Worm (Caenorhabditis elegans) whole organism, young adult: Measurements from ENCODE around the gene fbxa-95.

Experiments used
- B0019.2 ChIP-seq: fragments of 200-800 bp; sonication (Bioruptor generic); conservative IDR thresholded peaks from 2 replicates; pipeline ENCODE4 v1.3.6; 2022; ENCODE audit warnings: missing genetic modification reagents, missing genetic modification characterization, missing compliant biosample characterization
- B0336.3 ChIP-seq: fragments of 200-800 bp; sonication (Bioruptor generic); IDR thresholded peaks from 2 replicates; pipeline ENCODE4 v1.3.6; 2022; ENCODE audit warnings: missing genetic modification characterization, missing compliant biosample characterization
- C06A6.2 ChIP-seq: fragments of 200-800 bp; sonication (Bioruptor generic); conservative IDR thresholded peaks from 2 replicates; pipeline ENCODE4 v1.3.6; 2022; ENCODE audit warnings: missing genetic modification characterization, missing compliant biosample characterization
- C17E4.6 ChIP-seq: fragments of 200-800 bp; sonication (Bioruptor generic); IDR thresholded peaks from 2 replicates; pipeline ENCODE4 v1.3.6; 2022; ENCODE audit warnings: missing genetic modification reagents, missing genetic modification characterization, missing compliant biosample characterization
- D2030.7 ChIP-seq: fragments of 200-800 bp; sonication (Bioruptor generic); IDR thresholded peaks from 2 replicates; pipeline ENCODE4 v1.3.6; 2022; ENCODE audit warnings: missing genetic modification reagents, missing genetic modification characterization, missing compliant biosample characterization
- F10E7.11 ChIP-seq: sonication (generic microtip); optimal IDR thresholded peaks from 2 replicates; lab custom pipeline; 2017; ENCODE audit warnings: mild to moderate bottlenecking, missing genetic modification characterization, moderate library complexity, missing compliant biosample characterization
- F22D6.2 ChIP-seq: sonication (generic microtip); optimal IDR thresholded peaks from 2 replicates; lab custom pipeline; 2016; ENCODE audit warnings: mild to moderate bottlenecking, missing genetic modification characterization, missing compliant biosample characterization
- F37B4.10 ChIP-seq: fragments of 200-800 bp; sonication (Bioruptor generic); IDR thresholded peaks from 2 replicates; pipeline ENCODE4 v1.3.6; 2022; ENCODE audit warnings: missing genetic modification characterization, missing compliant biosample characterization
- F57A8.1 ChIP-seq: fragments of 200-800 bp; sonication (Bioruptor generic); optimal IDR thresholded peaks from 2 replicates; lab custom pipeline; 2018; ENCODE audit warnings: mild to moderate bottlenecking, missing genetic modification characterization, moderate library complexity, missing compliant biosample characterization
- K11D2.4 ChIP-seq: fragments of 200-800 bp; sonication (Bioruptor generic); IDR thresholded peaks from 2 replicates; pipeline ENCODE4 v1.3.6; 2022; ENCODE audit warnings: missing genetic modification reagents, missing genetic modification characterization, missing compliant biosample characterization
- K12H6.12 ChIP-seq: fragments of 200-800 bp; sonication (Bioruptor generic); optimal IDR thresholded peaks from 2 replicates; lab custom pipeline; 2018; ENCODE audit warnings: mild to moderate bottlenecking, missing genetic modification characterization, missing compliant biosample characterization
- T07F8.4 ChIP-seq: sonication (generic microtip); optimal IDR thresholded peaks from 2 replicates; lab custom pipeline; 2016; ENCODE audit warnings: mild to moderate bottlenecking, missing genetic modification characterization, moderate library complexity, missing compliant biosample characterization
- Y53F4B.3 ChIP-seq: fragments of 200-800 bp; sonication (Bioruptor generic); IDR thresholded peaks from 2 replicates; pipeline ENCODE4 v1.3.6; 2022; ENCODE audit warnings: missing genetic modification reagents, missing genetic modification characterization, missing compliant biosample characterization
- Y53G8AR.9 ChIP-seq: fragments of 200-800 bp; sonication (Bioruptor generic); conservative IDR thresholded peaks from 2 replicates; pipeline ENCODE4 v1.3.6; 2022; ENCODE audit warnings: missing genetic modification reagents, missing genetic modification characterization, missing compliant biosample characterization
- Y56A3A.18 ChIP-seq: fragments of 200-800 bp; sonication (Bioruptor generic); IDR thresholded peaks from 2 replicates; pipeline ENCODE4 v1.3.6; 2022; ENCODE audit warnings: missing genetic modification reagents, missing genetic modification characterization, missing compliant biosample characterization
- Y67H2A.10 ChIP-seq: fragments of 200-800 bp; sonication (Bioruptor generic); conservative IDR thresholded peaks from 2 replicates; pipeline ENCODE4 v1.3.6; 2022; ENCODE audit warnings: missing genetic modification reagents, missing genetic modification characterization, missing compliant biosample characterization
- ZK185.1 ChIP-seq: sonication (generic microtip); optimal IDR thresholded peaks from 2 replicates; lab custom pipeline; 2016; ENCODE audit warnings: mild to moderate bottlenecking, missing genetic modification characterization, missing compliant biosample characterization; ENCODE audit not compliant: poor library complexity, severe bottlenecking
- aptf-2 ChIP-seq: fragments of 200-800 bp; sonication (Bioruptor generic); conservative IDR thresholded peaks from 2 replicates; pipeline ENCODE4 v1.3.6; 2022; ENCODE audit warnings: missing genetic modification reagents, missing genetic modification characterization, missing compliant biosample characterization
- athp-1 ChIP-seq: sonication (generic microtip); optimal IDR thresholded peaks from 2 replicates; lab custom pipeline; 2017; ENCODE audit warnings: mild to moderate bottlenecking, missing genetic modification characterization, missing compliant biosample characterization
- attf-3 ChIP-seq: fragments of 200-800 bp; sonication (Bioruptor generic); conservative IDR thresholded peaks from 2 replicates; pipeline ENCODE4 v1.3.6; 2022; ENCODE audit warnings: missing genetic modification reagents, missing genetic modification characterization, missing compliant biosample characterization
- cebp-1 ChIP-seq, 2 experiments: fragments of 200-800 bp in 1 of 2; sonication (Bioruptor generic) in 1 of 2; sonication (generic microtip) in 1 of 2; IDR thresholded peaks in 1 of 2; optimal IDR thresholded peaks in 1 of 2; 2 replicates each; pipeline versions ENCODE4 v1.3.6 to Lab custom; 2017 to 2022; ENCODE audit warnings: missing compliant biosample characterization in 2 of 2, missing genetic modification characterization in 2 of 2, mild to moderate bottlenecking in 1 of 2, missing genetic modification reagents in 1 of 2, moderate library complexity in 1 of 2
- ceh-40 ChIP-seq: fragments of 200-800 bp; sonication (Bioruptor generic); IDR thresholded peaks from 2 replicates; pipeline ENCODE4 v1.3.6; 2022; ENCODE audit warnings: missing genetic modification characterization, missing compliant biosample characterization
- ceh-79 ChIP-seq: sonication (generic microtip); optimal IDR thresholded peaks from 2 replicates; lab custom pipeline; 2017; ENCODE audit warnings: mild to moderate bottlenecking, missing genetic modification characterization, missing compliant biosample characterization
- ceh-91 ChIP-seq: fragments of 200-800 bp; sonication (Bioruptor generic); IDR thresholded peaks from 2 replicates; pipeline ENCODE4 v1.3.6; 2022; ENCODE audit warnings: missing genetic modification reagents, missing genetic modification characterization, missing compliant biosample characterization
- chd-7 ChIP-seq: sonication (generic microtip); optimal IDR thresholded peaks from 2 replicates; lab custom pipeline; 2016; ENCODE audit warnings: mild to moderate bottlenecking, missing genetic modification characterization, moderate library complexity, missing compliant biosample characterization
- die-1 ChIP-seq: sonication (generic microtip); optimal IDR thresholded peaks from 2 replicates; lab custom pipeline; 2016; ENCODE audit warnings: missing genotype, mild to moderate bottlenecking, missing genetic modification characterization, missing compliant biosample characterization
- egl-18 ChIP-seq: fragments of 200-800 bp; sonication (Bioruptor generic); IDR thresholded peaks from 2 replicates; pipeline ENCODE4 v1.3.6; 2022; ENCODE audit warnings: missing genetic modification reagents, missing genetic modification characterization, missing compliant biosample characterization
- egl-44 ChIP-seq: fragments of 200-800 bp; sonication (Bioruptor generic); IDR thresholded peaks from 2 replicates; pipeline ENCODE4 v1.3.6; 2022; ENCODE audit warnings: missing genetic modification reagents, missing genetic modification characterization, missing compliant biosample characterization
- gei-17 ChIP-seq: fragments of 200-800 bp; sonication (Bioruptor generic); optimal IDR thresholded peaks from 2 replicates; lab custom pipeline; 2018; ENCODE audit warnings: mild to moderate bottlenecking, missing genetic modification characterization, missing compliant biosample characterization
- lag-1 ChIP-seq: fragments of 200-800 bp; sonication (Bioruptor generic); IDR thresholded peaks from 2 replicates; pipeline ENCODE4 v1.3.6; 2022; ENCODE audit warnings: missing genetic modification reagents, missing genetic modification characterization, missing compliant biosample characterization
- let-607 ChIP-seq, 2 experiments: fragments of 200-800 bp in 1 of 2; sonication (Bioruptor generic) in 1 of 2; sonication (generic microtip) in 1 of 2; optimal IDR thresholded peaks; 2 replicates each; lab custom pipeline; 2016 to 2018; ENCODE audit warnings: mild to moderate bottlenecking in 2 of 2, missing compliant biosample characterization in 2 of 2, missing genetic modification characterization in 2 of 2, moderate library complexity in 2 of 2, missing genotype in 1 of 2
- lin-26 ChIP-seq: fragments of 200-800 bp; sonication (Bioruptor generic); IDR thresholded peaks from 2 replicates; pipeline ENCODE4 v1.3.6; 2022; ENCODE audit warnings: missing genetic modification reagents, missing genetic modification characterization, missing compliant biosample characterization
- lin-40 ChIP-seq: sonication (generic microtip); optimal IDR thresholded peaks from 2 replicates; lab custom pipeline; 2016; ENCODE audit warnings: missing genetic modification characterization, mild to moderate bottlenecking, missing compliant biosample characterization, missing genotype, missing genetic modification reagents
- lin-54 ChIP-seq: fragments of 200-800 bp; sonication (Bioruptor generic); optimal IDR thresholded peaks from 2 replicates; lab custom pipeline; 2018; ENCODE audit warnings: mild to moderate bottlenecking, missing genetic modification characterization, missing compliant biosample characterization
- lsl-1 ChIP-seq: fragments of 200-800 bp; sonication (Bioruptor generic); optimal IDR thresholded peaks from 2 replicates; lab custom pipeline; 2018; ENCODE audit warnings: mild to moderate bottlenecking, missing genetic modification characterization, moderate library complexity, missing compliant biosample characterization
- madf-6 ChIP-seq: fragments of 200-800 bp; sonication (Bioruptor generic); IDR thresholded peaks from 2 replicates; pipeline ENCODE4 v1.3.6; 2022; ENCODE audit warnings: missing genetic modification reagents, missing genetic modification characterization, missing compliant biosample characterization
- madf-8 ChIP-seq: fragments of 200-800 bp; sonication (Bioruptor generic); conservative IDR thresholded peaks from 2 replicates; pipeline ENCODE4 v1.3.6; 2022; ENCODE audit warnings: missing genetic modification reagents, missing genetic modification characterization, missing compliant biosample characterization
- rec-8 ChIP-seq, 2 experiments: sonication (generic microtip); optimal IDR thresholded peaks; 2 replicates each; lab custom pipeline; 2016; ENCODE audit warnings: mild to moderate bottlenecking in 2 of 2, missing genetic modification characterization in 2 of 2, missing genetic modification reagents in 2 of 2, missing genotype in 2 of 2, missing biosample characterization in 1 of 2, missing compliant biosample characterization in 1 of 2, moderate library complexity in 1 of 2
- repo-1 ChIP-seq: sonication (generic microtip); optimal IDR thresholded peaks from 2 replicates; lab custom pipeline; 2017; ENCODE audit warnings: mild to moderate bottlenecking, missing genetic modification characterization, missing compliant biosample characterization
- sea-2 ChIP-seq: fragments of 200-800 bp; sonication (Bioruptor generic); IDR thresholded peaks from 2 replicates; pipeline ENCODE4 v1.3.6; 2022; ENCODE audit warnings: missing genetic modification characterization, missing compliant biosample characterization
- snpc-1.1 ChIP-seq: sonication (generic microtip); optimal IDR thresholded peaks from 2 replicates; lab custom pipeline; 2017; ENCODE audit warnings: missing genetic modification characterization, mild to moderate bottlenecking, missing compliant biosample characterization, antibody characterized with exemption, moderate library complexity, missing genotype, missing genetic modification reagents; ENCODE audit not compliant: insufficient read depth
- snpc-3.4 ChIP-seq: sonication (generic microtip); optimal IDR thresholded peaks from 2 replicates; lab custom pipeline; 2017; ENCODE audit warnings: missing genetic modification characterization, mild to moderate bottlenecking, missing compliant biosample characterization, antibody characterized with exemption, moderate library complexity, missing genotype, missing genetic modification reagents
- snpc-4 ChIP-seq, 5 experiments: fragments of 150-350 bp in 1 of 5; sonication (generic microtip) in 4 of 5; optimal IDR thresholded peaks; 2 replicates each; lab custom pipeline; 2014 to 2018; ENCODE audit warnings: missing genetic modification characterization in 5 of 5, missing biosample characterization in 3 of 5, antibody characterized with exemption in 2 of 5, mild to moderate bottlenecking in 2 of 5, missing compliant biosample characterization in 2 of 5, missing genotype in 2 of 5, moderate library complexity in 2 of 5, missing genetic modification reagents in 1 of 5
- tbx-9 ChIP-seq: sonication (generic microtip); optimal IDR thresholded peaks from 2 replicates; lab custom pipeline; 2016; ENCODE audit warnings: borderline replicate concordance, missing genetic modification characterization, inconsistent platforms, missing compliant biosample characterization
- tlf-1 ChIP-seq: fragments of 200-800 bp; sonication (Bioruptor generic); optimal IDR thresholded peaks from 2 replicates; lab custom pipeline; 2018; ENCODE audit warnings: mild to moderate bottlenecking, missing genetic modification characterization, missing compliant biosample characterization
- ztf-18 ChIP-seq: sonication (generic microtip); optimal IDR thresholded peaks from 2 replicates; lab custom pipeline; 2016; ENCODE audit warnings: missing genotype, mild to moderate bottlenecking, missing genetic modification characterization, missing compliant biosample characterization
- ztf-6 ChIP-seq: fragments of 200-800 bp; sonication (Bioruptor generic); IDR thresholded peaks from 2 replicates; pipeline ENCODE4 v1.3.6; 2022; ENCODE audit warnings: missing genetic modification reagents, missing genetic modification characterization, missing compliant biosample characterization

fbxa-95 gene

DNA sequence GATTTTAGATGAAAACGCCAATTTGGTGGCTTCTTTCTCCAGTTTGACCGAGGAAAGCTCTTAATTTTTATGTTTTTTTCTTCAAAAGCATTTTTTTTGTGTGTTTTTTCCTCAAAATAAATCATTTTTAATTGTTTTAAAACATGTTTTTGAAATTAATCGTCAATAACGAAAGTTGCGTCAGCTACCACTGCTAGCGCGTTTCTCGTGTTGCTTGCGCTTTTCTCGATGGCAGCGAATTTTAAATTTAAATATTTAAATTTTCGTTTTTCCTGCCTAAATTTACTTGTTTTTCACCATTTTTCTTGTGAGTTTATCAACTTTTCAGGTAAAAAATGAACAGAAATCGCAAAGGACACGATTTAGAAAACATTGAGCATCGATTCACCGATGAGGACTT is 33.4 kb upstream of the fbxa-95 start, which contains the start of gene prde-1 (continued):
- TF ChIP-seq madf-8 (GFP tag; lab: Robert Waterston, UW) (no peak; the same call in 1 of the 2 replicates), ceh-40 (GFP tag; lab: Robert Waterston, UW) (no peak), Y53G8AR.9 (GFP tag; lab: Robert Waterston, UW) (no peak), K12H6.12 (tag; lab: Kevin White, UChicago) (no peak), ZK185.1 (tag; lab: Kevin White, UChicago) (no peak), B0019.2 (no peak), F37B4.10 (GFP tag; lab: Robert Waterston, UW) (no peak), C06A6.2 (no peak), ceh-79 (tag; lab: Kevin White, UChicago) (no peak), madf-6 (peak; percentile 66), gei-17 (GFP tag; lab: Kevin White, UChicago) (no peak), lin-26 (GFP tag; lab: Robert Waterston, UW) (no peak), die-1 (tag; lab: Kevin White, UChicago) (no peak), egl-18 (GFP tag; lab: Robert Waterston, UW) (no peak), sea-2 (GFP tag; lab: Robert Waterston, UW) (no peak), K11D2.4 (GFP tag; lab: Robert Waterston, UW) (no peak), Y53F4B.3 (GFP tag; lab: Robert Waterston, UW) (no peak), snpc-3.4 (no peak), Y67H2A.10 (no peak), D2030.7 (GFP tag; lab: Robert Waterston, UW) (peak; percentile 50), Y56A3A.18 (no peak), ceh-91 (no peak), tlf-1 (GFP tag; lab: Kevin White, UChicago) (no peak), F10E7.11 (tag; lab: Kevin White, UChicago) (no peak), cebp-1 (GFP tag; IDR thresholded peaks at IDR 0.05; lab: Robert Waterston, UW) (no peak), cebp-1 (tag; optimal IDR thresholded peaks at IDR 0.05; lab: Kevin White, UChicago) (no peak), rec-8 (tag; optimal IDR thresholded peaks at IDR 0.05; lab: Kevin White, UChicago) (no peak), tbx-9 (no peak), C17E4.6 (GFP tag; lab: Robert Waterston, UW) (no peak), ztf-6 (GFP tag; lab: Robert Waterston, UW) (no peak), repo-1 (tag; lab: Kevin White, UChicago) (no peak), lin-54 (GFP tag; lab: Kevin White, UChicago) (peak; percentile 49), lsl-1 (peak; percentile 61), egl-44 (GFP tag; lab: Robert Waterston, UW) (no peak), lin-40 (no peak), let-607 (tag; optimal IDR thresholded peaks at IDR 0.05; lab: Kevin White, UChicago) (no peak), snpc-4 (GFP tag; optimal IDR thresholded peaks at IDR 0.05; lab: Kevin White, UChicago) (no peak), snpc-4 (tag; optimal IDR thresholded peaks at IDR 0.05; lab: Kevin White, UChicago) (no peak), T07F8.4 (tag; lab: Kevin White, UChicago) (no peak), B0336.3 (GFP tag; lab: Robert Waterston, UW) (no peak), athp-1 (no peak), chd-7 (tag; lab: Kevin White, UChicago) (no peak), aptf-2 (GFP tag; lab: Robert Waterston, UW) (no peak), attf-3 (GFP tag; lab: Robert Waterston, UW) (no peak), snpc-1.1 (tag; lab: Kevin White, UChicago) (no peak), lag-1 (GFP tag; lab: Robert Waterston, UW) (no peak), F57A8.1 (no peak), F22D6.2 (no peak), ztf-18 (peak; percentile 93)
